Fruit fly (Drosophila melanogaster) whole organism, wandering third instar larva: ENCODE measurements around the gene bdwf.
A peak's percentile ranks its signal among the peaks of the same experiment; 100 is the strongest.

Experiments used
- Abd-B ChIP-seq: fragments of >200 bp; optimal IDR thresholded peaks from 2 replicates; lab custom pipeline; 2017; ENCODE audit warnings: missing biosample characterization, missing genetic modification characterization
- CG32264 ChIP-seq: fragments of 200-800 bp; sonication (Bioruptor generic); optimal IDR thresholded peaks from 2 replicates; lab custom pipeline; 2016; ENCODE audit warnings: missing biosample characterization, missing genetic modification characterization
- CG9705 ChIP-seq: fragments of 200-800 bp; sonication (Bioruptor generic); optimal IDR thresholded peaks from 2 replicates; lab custom pipeline; 2018; ENCODE audit warnings: missing biosample characterization, mild to moderate bottlenecking, missing genetic modification characterization
- CrebA ChIP-seq: fragments of 200-800 bp; sonication (Bioruptor generic); optimal IDR thresholded peaks from 2 replicates; lab custom pipeline; 2016; ENCODE audit warnings: missing biosample characterization, mild to moderate bottlenecking, missing genetic modification characterization, borderline replicate concordance
- Dfd ChIP-seq: fragments of >200 bp; optimal IDR thresholded peaks from 2 replicates; lab custom pipeline; 2017; ENCODE audit warnings: missing biosample characterization, missing genetic modification characterization
- Dif ChIP-seq: fragments of 200-275, 200-300 bp; sonication (Bioruptor generic); optimal IDR thresholded peaks from 2 replicates; lab custom pipeline; 2018; ENCODE audit warnings: missing biosample characterization, missing genetic modification characterization; ENCODE audit not compliant: partially characterized antibody
- GATAd ChIP-seq: sonication (Bioruptor generic); optimal IDR thresholded peaks from 2 replicates; lab custom pipeline; 2016; ENCODE audit warnings: missing biosample characterization, missing genetic modification characterization
- HLH106 ChIP-seq: fragments of 200-800 bp; optimal IDR thresholded peaks from 3 replicates; lab custom pipeline; 2019; ENCODE audit warnings: missing biosample characterization, mild to moderate bottlenecking, missing genetic modification characterization, moderate library complexity
- Hnf4 ChIP-seq: fragments of 200-800 bp; sonication (Bioruptor generic); optimal IDR thresholded peaks from 2 replicates; lab custom pipeline; 2016; ENCODE audit warnings: missing biosample characterization, mild to moderate bottlenecking, missing genetic modification characterization
- Hr78 ChIP-seq: fragments of >200 bp; optimal IDR thresholded peaks from 2 replicates; lab custom pipeline; 2017; ENCODE audit warnings: missing biosample characterization, missing genetic modification characterization
- Hr83 ChIP-seq: fragments of 200-300 bp; sonication (Bioruptor generic); optimal IDR thresholded peaks from 2 replicates; lab custom pipeline; 2016; ENCODE audit warnings: missing biosample characterization, mild to moderate bottlenecking, missing genetic modification characterization, moderate library complexity; ENCODE audit not compliant: poor library complexity, severe bottlenecking
- Jra ChIP-seq: sonication (Bioruptor generic); optimal IDR thresholded peaks from 2 replicates; lab custom pipeline; 2016; ENCODE audit warnings: missing biosample characterization, missing genetic modification characterization
- Mio ChIP-seq: sonication (Bioruptor generic); optimal IDR thresholded peaks from 2 replicates; lab custom pipeline; 2016; ENCODE audit warnings: missing biosample characterization, missing genetic modification characterization
- Myc ChIP-seq: fragments of >200 bp; optimal IDR thresholded peaks from 2 replicates; lab custom pipeline; 2017
- N ChIP-seq: fragments of >200 bp; optimal IDR thresholded peaks from 2 replicates; lab custom pipeline; 2018; ENCODE audit warnings: missing biosample characterization, missing external identifiers, missing genetic modification characterization
- OdsH ChIP-seq: fragments of 200-800 bp; sonication (Bioruptor generic); optimal IDR thresholded peaks from 2 replicates; lab custom pipeline; 2016; ENCODE audit warnings: missing biosample characterization, mild to moderate bottlenecking, missing genetic modification characterization
- Rel ChIP-seq, 2 experiments: fragments of 200-800 bp; sonication (Bioruptor generic) in 1 of 2; optimal IDR thresholded peaks; 2 replicates in 1 of 2; 3 replicates in 1 of 2; lab custom pipeline; 2016 to 2019; ENCODE audit warnings: mild to moderate bottlenecking in 2 of 2, missing biosample characterization in 2 of 2, missing genetic modification characterization in 2 of 2, moderate library complexity in 1 of 2
- Sp1 ChIP-seq: fragments of 200-800 bp; sonication (Bioruptor generic); optimal IDR thresholded peaks from 3 replicates; lab custom pipeline; 2019; ENCODE audit warnings: missing biosample characterization, mild to moderate bottlenecking, missing genetic modification characterization, moderate library complexity
- Vsx2 ChIP-seq: fragments of 200-300, 225-300 bp; sonication (Bioruptor generic); optimal IDR thresholded peaks from 2 replicates; lab custom pipeline; 2018; ENCODE audit warnings: missing biosample characterization, missing genetic modification characterization; ENCODE audit not compliant: partially characterized antibody
- brk ChIP-seq: fragments of 200-800 bp; sonication (Bioruptor generic); optimal IDR thresholded peaks from 2 replicates; lab custom pipeline; 2016; ENCODE audit warnings: missing biosample characterization, mild to moderate bottlenecking, missing genetic modification characterization
- dl ChIP-seq, 2 experiments: fragments of 175-275, 200-275 bp in 1 of 2; fragments of 200-275 bp in 1 of 2; sonication (Bioruptor generic); optimal IDR thresholded peaks; lab custom pipeline; 2018; ENCODE audit warnings: mild to moderate bottlenecking in 2 of 2, missing biosample characterization in 2 of 2, missing genetic modification characterization in 2 of 2, moderate library complexity in 2 of 2; ENCODE audit not compliant: partially characterized antibody in 2 of 2, insufficient read depth in 1 of 2
- dmrt93B ChIP-seq: fragments of 200-800 bp; sonication (Bioruptor generic); optimal IDR thresholded peaks from 2 replicates; lab custom pipeline; 2018; ENCODE audit warnings: missing biosample characterization, mild to moderate bottlenecking, missing genetic modification characterization
- dsf ChIP-seq: sonication (Bioruptor generic); optimal IDR thresholded peaks from 2 replicates; lab custom pipeline; 2016; ENCODE audit warnings: missing biosample characterization, missing genetic modification characterization, borderline replicate concordance
- ey ChIP-seq: fragments of 200-800 bp; sonication (Bioruptor generic); optimal IDR thresholded peaks from 2 replicates; lab custom pipeline; 2016; ENCODE audit warnings: missing biosample characterization, missing genetic modification characterization
- foxo ChIP-seq, 2 experiments: fragments of 200-800 bp; sonication (Bioruptor generic); optimal IDR thresholded peaks; 2 replicates in 1 of 2; 3 replicates in 1 of 2; lab custom pipeline; 2016 to 2017; ENCODE audit warnings: missing biosample characterization in 2 of 2, missing genetic modification characterization in 2 of 2
- fru ChIP-seq: fragments of 200-800 bp; sonication (Bioruptor generic); optimal IDR thresholded peaks from 3 replicates; lab custom pipeline; 2016; ENCODE audit warnings: missing biosample characterization, mild to moderate bottlenecking, missing genetic modification characterization
- h ChIP-seq: fragments of 200-800 bp; sonication (Bioruptor generic); optimal IDR thresholded peaks from 3 replicates; lab custom pipeline; 2016; ENCODE audit warnings: missing biosample characterization, mild to moderate bottlenecking, missing genetic modification characterization
- lola ChIP-seq: fragments of >200 bp; optimal IDR thresholded peaks from 2 replicates; lab custom pipeline; 2017; ENCODE audit warnings: missing biosample characterization, missing genetic modification characterization
- pan ChIP-seq: fragments of >200 bp; optimal IDR thresholded peaks from 2 replicates; lab custom pipeline; 2017
- psq ChIP-seq: fragments of 200-800 bp; sonication (Bioruptor generic); optimal IDR thresholded peaks from 3 replicates; lab custom pipeline; 2017; ENCODE audit warnings: missing biosample characterization, mild to moderate bottlenecking, missing genetic modification characterization, moderate library complexity
- rgr ChIP-seq: fragments of 200-800 bp; sonication (Bioruptor generic); optimal IDR thresholded peaks from 3 replicates; lab custom pipeline; 2016; ENCODE audit warnings: missing biosample characterization, mild to moderate bottlenecking, missing genetic modification characterization
- sage ChIP-seq: fragments of 200-800 bp; sonication (Bioruptor generic); optimal IDR thresholded peaks from 2 replicates; lab custom pipeline; 2016; ENCODE audit warnings: missing biosample characterization, mild to moderate bottlenecking, missing genetic modification characterization
- sv ChIP-seq: fragments of 200-800 bp; sonication (Bioruptor generic); optimal IDR thresholded peaks from 3 replicates; lab custom pipeline; 2016; ENCODE audit warnings: missing biosample characterization, missing genetic modification characterization
- tai ChIP-seq: sonication (Bioruptor generic); optimal IDR thresholded peaks from 2 replicates; lab custom pipeline; 2016; ENCODE audit warnings: missing biosample characterization, missing genetic modification characterization
- usp ChIP-seq: fragments of >200 bp; optimal IDR thresholded peaks from 2 replicates; lab custom pipeline; 2017; ENCODE audit warnings: missing biosample characterization, missing genetic modification characterization
- woc ChIP-seq: sonication (Bioruptor generic); optimal IDR thresholded peaks from 2 replicates; lab custom pipeline; 2016; ENCODE audit warnings: missing biosample characterization, mild to moderate bottlenecking, missing genetic modification characterization

bdwf gene

DNA sequence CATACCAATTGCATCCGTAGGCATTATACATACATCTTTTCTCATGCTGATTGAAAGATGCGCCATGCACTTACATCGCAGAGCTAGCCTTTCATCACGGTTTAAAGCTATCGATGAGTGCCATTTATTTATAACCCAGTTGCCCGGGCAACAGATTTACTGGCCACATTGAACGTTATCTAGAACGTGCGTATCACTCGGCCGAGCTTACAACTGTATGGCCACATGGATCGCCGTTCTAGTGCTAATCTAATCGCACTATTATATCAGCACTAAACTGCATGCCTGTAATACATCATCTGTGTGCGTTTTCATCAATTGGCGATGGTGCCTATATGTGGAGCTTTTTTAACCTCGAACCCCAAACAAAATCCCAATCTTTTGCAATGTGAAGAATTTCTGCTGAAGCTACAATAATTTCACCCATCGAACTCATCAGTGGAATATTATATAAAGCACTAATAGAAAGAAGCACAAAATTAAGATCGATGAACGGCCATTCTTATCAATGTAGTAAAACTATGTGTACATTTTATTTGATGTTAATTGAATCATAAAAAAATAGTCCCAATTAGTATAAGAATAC is 18.0 kb upstream of the bdwf start:
- TF ChIP-seq woc (GFP tag; lab: Kevin White, UChicago): no peak
- no peak for TF ChIP-seq Hnf4 (GFP tag; lab: Kevin White, UChicago)
- no peak for TF ChIP-seq foxo (GFP tag; optimal IDR thresholded peaks at IDR 0.05; lab: Kevin White, UChicago)
- TF ChIP-seq Myc: no peak
- TF ChIP-seq Dfd: no peak
- TF ChIP-seq Hr78 (GFP tag; lab: Kevin White, UChicago): no peak
- no peak for TF ChIP-seq Rel (GFP tag; optimal IDR thresholded peaks at IDR 0.05; lab: Kevin White, UChicago)
- no peak for TF ChIP-seq Rel (tag; optimal IDR thresholded peaks at IDR 0.05; lab: Kevin White, UChicago)
- no peak for TF ChIP-seq Sp1 (GFP tag; lab: Kevin White, UChicago)
- no peak for TF ChIP-seq dl (GFP tag; optimal IDR thresholded peaks at IDR 0.05; lab: Kevin White, UChicago; ENCODE audit: insufficient read depth in 1 of 2, partially characterized antibody in 2 of 2)
- TF ChIP-seq dsf (GFP tag; lab: Kevin White, UChicago): no peak
- no peak for TF ChIP-seq Jra (GFP tag; lab: Kevin White, UChicago)
- no peak for TF ChIP-seq lola (GFP tag; lab: Kevin White, UChicago)
- no peak for TF ChIP-seq tai (GFP tag; lab: Kevin White, UChicago)
- TF ChIP-seq sage (GFP tag; lab: Kevin White, UChicago): no peak
- TF ChIP-seq dmrt93B (GFP tag; lab: Kevin White, UChicago): no peak
- TF ChIP-seq OdsH (GFP tag; lab: Kevin White, UChicago): no peak

DNA sequence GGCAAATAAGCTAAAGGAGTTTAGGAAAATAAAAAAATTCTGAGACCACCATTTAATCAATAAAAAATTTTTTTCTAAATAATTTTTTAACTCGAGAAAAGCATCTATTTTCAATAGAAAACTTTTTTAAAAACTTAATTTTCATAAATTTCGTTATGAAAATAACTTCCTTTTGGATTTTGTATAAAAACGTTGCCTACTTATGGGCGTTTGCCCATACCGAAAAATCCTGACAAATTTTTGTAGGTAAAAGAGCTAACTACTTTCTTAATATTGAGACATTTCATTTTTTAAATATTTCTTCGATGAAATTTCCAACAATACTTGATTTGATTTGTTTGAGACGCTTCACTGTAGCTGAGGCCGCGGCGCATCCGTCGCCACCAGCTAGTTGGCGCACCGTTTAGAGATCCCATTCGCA is 17.3 kb upstream of the bdwf start:
- TF ChIP-seq sage (GFP tag; lab: Kevin White, UChicago) (no peak), psq (GFP tag; lab: Kevin White, UChicago) (peak; percentile 12), woc (GFP tag; lab: Kevin White, UChicago) (peak; percentile 20), ey (GFP tag; lab: Kevin White, UChicago) (peak; percentile 31), dl (GFP tag; optimal IDR thresholded peaks at IDR 0.05; lab: Kevin White, UChicago; ENCODE audit: insufficient read depth in 1 of 2, partially characterized antibody in 2 of 2) (no peak), sv (GFP tag; lab: Kevin White, UChicago) (peak; percentile 32), foxo (GFP tag; optimal IDR thresholded peaks at IDR 0.05; lab: Kevin White, UChicago) (peak in 1 of 2 experiments; percentile 20), fru (GFP tag; lab: Kevin White, UChicago) (peak; percentile 16), Mio (GFP tag; lab: Kevin White, UChicago) (no peak)

DNA sequence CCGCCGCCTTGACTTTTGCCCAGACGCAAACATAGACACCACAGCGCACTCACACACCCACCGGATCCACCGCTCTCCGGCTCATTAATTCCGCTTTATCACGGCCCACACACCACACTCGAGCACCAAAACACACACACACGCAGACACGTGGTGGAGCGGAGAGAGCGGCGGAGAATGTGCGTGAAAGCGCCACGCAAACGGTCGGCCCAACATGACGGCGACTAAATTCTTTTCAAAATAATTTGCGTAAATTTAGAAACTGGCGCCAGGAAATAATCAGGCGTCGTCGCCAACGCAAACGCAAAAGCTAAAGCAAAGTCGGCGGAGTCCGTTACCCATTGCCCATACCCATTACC is 16.9 kb upstream of the bdwf start:
- no peak for TF ChIP-seq Abd-B (GFP tag; lab: Kevin White, UChicago)
- TF ChIP-seq dl (GFP tag; optimal IDR thresholded peaks at IDR 0.05; lab: Kevin White, UChicago; ENCODE audit: insufficient read depth in 1 of 2, partially characterized antibody in 2 of 2): peak in 1 of 2 experiments; percentile 27
- peak; percentile 34 for TF ChIP-seq Dif

DNA sequence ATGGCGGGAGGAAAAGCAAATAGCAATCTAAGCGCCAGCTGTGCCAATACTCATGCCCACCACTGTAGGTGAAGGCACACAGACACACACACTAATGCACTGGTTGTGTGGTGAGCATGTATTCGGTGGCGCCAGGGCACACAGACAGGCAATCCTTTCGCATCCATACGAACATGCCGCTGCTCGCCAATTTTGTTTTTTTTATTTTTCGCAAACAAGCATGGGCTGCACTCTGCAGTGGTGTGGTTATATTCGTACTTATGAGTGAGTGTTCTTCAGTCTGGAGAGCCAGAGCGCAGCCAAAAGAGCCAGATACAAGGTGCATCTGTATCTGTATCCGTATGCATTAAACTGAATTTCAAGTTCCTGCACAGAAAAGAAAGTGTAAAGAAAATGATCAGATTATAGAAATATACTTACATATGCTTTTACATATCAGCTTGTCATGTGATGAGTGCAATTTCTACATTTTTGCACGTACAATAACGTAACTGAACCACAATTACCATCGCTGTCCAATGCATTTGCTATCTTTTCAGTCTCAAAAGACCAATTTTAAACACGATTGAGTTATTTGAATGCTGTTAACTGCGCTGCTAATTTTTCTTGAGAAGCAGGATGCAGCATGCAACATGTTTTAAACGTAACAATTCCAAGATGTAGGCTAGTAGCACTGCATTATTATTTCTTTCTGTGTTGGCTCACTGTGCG is 16.3 kb upstream of the bdwf start:
- TF ChIP-seq Vsx2 (GFP tag; lab: Kevin White, UChicago) (no peak), OdsH (GFP tag; lab: Kevin White, UChicago) (peak; percentile 60), CrebA (GFP tag; lab: Kevin White, UChicago) (peak; percentile 12), HLH106 (peak; percentile 13), sv (GFP tag; lab: Kevin White, UChicago) (no peak), Hnf4 (GFP tag; lab: Kevin White, UChicago) (no peak), Hr78 (GFP tag; lab: Kevin White, UChicago) (peak; percentile 14), dsf (GFP tag; lab: Kevin White, UChicago) (no peak), brk (GFP tag; lab: Kevin White, UChicago) (peak; percentile 83), Dif (peak; percentile 17), Mio (GFP tag; lab: Kevin White, UChicago) (no peak), Sp1 (GFP tag; lab: Kevin White, UChicago) (peak; percentile 34), usp (GFP tag; lab: Kevin White, UChicago) (no peak), Jra (GFP tag; lab: Kevin White, UChicago) (peak; percentile 46), CG32264 (no peak), CG9705 (GFP tag; lab: Kevin White, UChicago) (peak; percentile 22), N (GFP tag; lab: Kevin White, UChicago) (peak; percentile 72), GATAd (GFP tag; lab: Kevin White, UChicago) (no peak), tai (GFP tag; lab: Kevin White, UChicago) (no peak), rgr (peak; percentile 48), foxo (GFP tag; optimal IDR thresholded peaks at IDR 0.05; lab: Kevin White, UChicago) (peak in 1 of 2 experiments; percentile 67), ey (GFP tag; lab: Kevin White, UChicago) (peak; percentile 70), woc (GFP tag; lab: Kevin White, UChicago) (no peak), dmrt93B (GFP tag; lab: Kevin White, UChicago) (peak; percentile 60), lola (GFP tag; lab: Kevin White, UChicago) (no peak), Rel (GFP tag; optimal IDR thresholded peaks at IDR 0.05; lab: Kevin White, UChicago) (peak; percentile 23), Rel (tag; optimal IDR thresholded peaks at IDR 0.05; lab: Kevin White, UChicago) (no peak), Abd-B (GFP tag; lab: Kevin White, UChicago) (no peak), fru (GFP tag; lab: Kevin White, UChicago) (peak; percentile 69), Dfd (no peak), psq (GFP tag; lab: Kevin White, UChicago) (peak; percentile 53), Hr83 (peak; percentile 83), dl (GFP tag; optimal IDR thresholded peaks at IDR 0.05; lab: Kevin White, UChicago; ENCODE audit: insufficient read depth in 1 of 2, partially characterized antibody in 2 of 2) (peak in 1 of 2 experiments; percentile 58), sage (GFP tag; lab: Kevin White, UChicago) (no peak), pan (lab: Kevin White, UChicago) (no peak), h (peak; percentile 38)
